Fruit fly (Drosophila melanogaster) whole organism, embryonic: ENCODE data around the gene CG42711.
A peak's percentile ranks its signal among the peaks of the same experiment; 100 is the strongest.

Experiments used
- B-H2 ChIP-seq: fragments of 200-800 bp; sonication (Bioruptor generic); optimal IDR thresholded peaks from 2 replicates; lab custom pipeline; 2018; ENCODE audit warnings: missing biosample characterization, mild to moderate bottlenecking, missing genetic modification characterization
- Bgb ChIP-seq: fragments of 200-800 bp; sonication (Bioruptor generic); IDR thresholded peaks from 2 replicates; pipeline ENCODE4 v1.3.6; 2022; ENCODE audit warnings: missing biosample characterization, missing genetic modification characterization; ENCODE audit not compliant: partially characterized antibody
- Blimp-1 ChIP-seq: fragments of 200-800 bp; sonication (Bioruptor generic); optimal IDR thresholded peaks from 3 replicates; lab custom pipeline; 2018; ENCODE audit warnings: missing biosample characterization, missing genetic modification characterization, mild to moderate bottlenecking, moderate library complexity, missing genetic modification reagents
- CG11093 ChIP-seq: fragments of 200-800 bp; sonication (Bioruptor generic); IDR thresholded peaks from 3 replicates; pipeline ENCODE4 v1.3.6; 2022; ENCODE audit warnings: missing biosample characterization, missing genetic modification characterization
- CG1233 ChIP-seq: fragments of 200-800 bp; sonication (Bioruptor generic); optimal IDR thresholded peaks from 4 replicates; lab custom pipeline; 2018; ENCODE audit warnings: missing biosample characterization, mild to moderate bottlenecking, missing genetic modification characterization
- CG1529 ChIP-seq: fragments of 200-800 bp; sonication (Bioruptor generic); optimal IDR thresholded peaks from 3 replicates; lab custom pipeline; 2018; ENCODE audit warnings: missing biosample characterization, missing genetic modification characterization
- CG16813 ChIP-seq: fragments of 200-800 bp; sonication (Bioruptor generic); IDR thresholded peaks from 3 replicates; pipeline ENCODE4 v1.3.6; 2022; ENCODE audit warnings: missing biosample characterization, missing genetic modification characterization; ENCODE audit not compliant: partially characterized antibody
- CG2199 ChIP-seq: fragments of 200-800 bp; sonication (Bioruptor generic); IDR thresholded peaks from 3 replicates; pipeline ENCODE4 v1.3.6; 2022; ENCODE audit warnings: missing biosample characterization, missing genetic modification characterization
- CG34376 ChIP-seq: fragments of 200-800 bp; sonication (Bioruptor generic); optimal IDR thresholded peaks from 2 replicates; lab custom pipeline; 2018; ENCODE audit warnings: missing biosample characterization, mild to moderate bottlenecking, missing genetic modification characterization
- CG7987 ChIP-seq: fragments of 200-800 bp; sonication (Bioruptor generic); optimal IDR thresholded peaks from 2 replicates; lab custom pipeline; 2018; ENCODE audit warnings: missing biosample characterization, mild to moderate bottlenecking, missing genetic modification characterization, moderate library complexity
- CG8388 ChIP-seq: fragments of 200-800 bp; sonication (Bioruptor generic); optimal IDR thresholded peaks from 2 replicates; lab custom pipeline; 2019; ENCODE audit warnings: missing biosample characterization, mild to moderate bottlenecking, missing genetic modification characterization, moderate library complexity
- CG8765 ChIP-seq: fragments of 200-800 bp; sonication (Bioruptor generic); IDR thresholded peaks from 2 replicates; pipeline ENCODE4 v1.3.6; 2022; ENCODE audit warnings: missing biosample characterization, missing genetic modification characterization
- CG9609 ChIP-seq: fragments of 200-800 bp; sonication (Bioruptor generic); optimal IDR thresholded peaks from 3 replicates; lab custom pipeline; 2016; ENCODE audit warnings: missing biosample characterization, missing genetic modification characterization
- CG9817 ChIP-seq: fragments of 200-800 bp; sonication (Bioruptor generic); optimal IDR thresholded peaks from 2 replicates; lab custom pipeline; 2018; ENCODE audit warnings: missing biosample characterization, mild to moderate bottlenecking, missing genetic modification characterization, moderate library complexity
- D19A ChIP-seq: fragments of 200-800 bp; optimal IDR thresholded peaks from 3 replicates; lab custom pipeline; 2019; ENCODE audit warnings: missing biosample characterization, mild to moderate bottlenecking, missing genetic modification characterization, moderate library complexity
- D19B ChIP-seq: fragments of 200-800 bp; sonication (Bioruptor generic); optimal IDR thresholded peaks from 2 replicates; lab custom pipeline; 2017; ENCODE audit warnings: missing biosample characterization, mild to moderate bottlenecking, missing genetic modification characterization
- Dip2 ChIP-seq: fragments of 200-800 bp; sonication (Bioruptor generic); IDR thresholded peaks from 2 replicates; pipeline ENCODE4 v1.3.6; 2022; ENCODE audit warnings: missing biosample characterization, missing genetic modification characterization
- Drgx ChIP-seq: fragments of 200-800 bp; sonication (Bioruptor generic); IDR thresholded peaks from 2 replicates; pipeline ENCODE4 v1.3.6; 2022; ENCODE audit warnings: missing biosample characterization, missing genetic modification characterization
- HLH54F ChIP-seq: fragments of 200-800 bp; sonication (Bioruptor generic); optimal IDR thresholded peaks from 3 replicates; lab custom pipeline; 2016; ENCODE audit warnings: missing biosample characterization, missing genetic modification characterization
- Lhr ChIP-seq: fragments of 200-800 bp; sonication (Bioruptor generic); optimal IDR thresholded peaks from 3 replicates; lab custom pipeline; 2017; ENCODE audit warnings: mild to moderate bottlenecking, missing biosample characterization, missing genetic modification reagents, missing genetic modification characterization
- ac ChIP-seq: fragments of 200-800 bp; sonication (Bioruptor generic); optimal IDR thresholded peaks from 3 replicates; lab custom pipeline; 2017; ENCODE audit warnings: missing biosample characterization, mild to moderate bottlenecking, missing genetic modification characterization
- cad ChIP-seq: fragments of >200 bp; optimal IDR thresholded peaks from 2 replicates; lab custom pipeline; 2017; ENCODE audit warnings: missing biosample characterization, missing genetic modification characterization
- mirr ChIP-seq: fragments of 200-800 bp; sonication (Bioruptor generic); optimal IDR thresholded peaks from 3 replicates; lab custom pipeline; 2018; ENCODE audit warnings: missing biosample characterization, mild to moderate bottlenecking, missing genetic modification characterization
- pho ChIP-seq: fragments of 200-800 bp; sonication (Bioruptor generic); optimal IDR thresholded peaks from 2 replicates; lab custom pipeline; 2016; ENCODE audit warnings: missing biosample characterization, missing genetic modification characterization
- pum ChIP-seq: fragments of 200-800 bp; sonication (Bioruptor generic); optimal IDR thresholded peaks from 2 replicates; lab custom pipeline; 2016; ENCODE audit warnings: missing biosample characterization, missing genetic modification characterization
- sens ChIP-seq: fragments of 200-800 bp; sonication (Bioruptor generic); peaks from one replicate; lab custom pipeline; 2016; ENCODE audit warnings: missing biosample characterization, missing genetic modification characterization
- sim ChIP-seq: fragments of 200-800 bp; sonication (Bioruptor generic); IDR thresholded peaks from 2 replicates; pipeline ENCODE4 v1.3.6; 2022; ENCODE audit warnings: missing biosample characterization, missing genetic modification characterization
- so ChIP-seq: fragments of 200-800 bp; sonication (Bioruptor generic); IDR thresholded peaks from 3 replicates; pipeline ENCODE4 v1.3.6; 2022; ENCODE audit warnings: missing biosample characterization, missing genetic modification characterization
- sob ChIP-seq: fragments of 200-800 bp; sonication (Bioruptor generic); IDR thresholded peaks from 2 replicates; pipeline ENCODE4 v1.3.6; 2022; ENCODE audit warnings: missing biosample characterization, missing genetic modification characterization
- tup ChIP-seq: fragments of 200-800 bp; sonication (Bioruptor generic); optimal IDR thresholded peaks from 2 replicates; lab custom pipeline; 2016; ENCODE audit warnings: missing biosample characterization, mild to moderate bottlenecking, missing genetic modification characterization, moderate library complexity
- wdn ChIP-seq: fragments of 200-800 bp; sonication (Bioruptor generic); IDR thresholded peaks from 2 replicates; pipeline ENCODE4 v1.3.6; 2022; ENCODE audit warnings: missing biosample characterization, missing genetic modification characterization

The CG42711 gene

DNA sequence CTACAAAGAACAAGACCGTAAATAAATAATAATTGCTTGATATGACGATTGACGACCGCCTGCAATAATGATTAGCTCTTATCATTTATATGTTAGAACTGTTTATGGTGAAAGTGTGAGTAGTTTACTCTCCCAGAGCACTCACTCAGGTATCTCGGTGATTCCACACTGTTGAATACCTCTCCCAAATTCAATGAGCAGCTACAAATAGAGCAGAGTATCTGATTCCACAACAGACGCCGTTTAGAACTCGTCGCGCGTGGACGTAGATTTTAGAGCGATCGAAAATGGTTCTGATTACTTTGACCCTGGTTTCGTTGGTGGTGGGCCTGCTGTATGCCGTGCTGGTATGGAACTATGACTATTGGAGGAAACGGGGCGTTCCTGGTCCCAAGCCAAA is 45.9 kb upstream of the CG42711 start, which contains the start of gene Cyp28a5 (continued):
- peak; percentile 12 for TF ChIP-seq mirr (GFP tag; lab: Kevin White, UChicago)
- no peak for TF ChIP-seq CG1529 (GFP tag; lab: Kevin White, UChicago)
- TF ChIP-seq sim (GFP tag; lab: Robert Waterston, UW) = no peak
- TF ChIP-seq CG1233 = no peak
- 0 out of 3 replicates have a peak, but pooled peaks have one; percentile 46 for TF ChIP-seq CG2199 (GFP tag; lab: Robert Waterston, UW)
- no peak for TF ChIP-seq CG11093 (GFP tag; lab: Robert Waterston, UW)
- TF ChIP-seq cad = no peak
- TF ChIP-seq CG8765 (GFP tag; lab: Robert Waterston, UW) = no peak
- TF ChIP-seq D19A (tag; lab: Kevin White, UChicago) = no peak
- TF ChIP-seq CG9817 = no peak
- no peak for TF ChIP-seq Lhr (GFP tag; lab: Kevin White, UChicago)
- TF ChIP-seq CG7987 (GFP tag; lab: Kevin White, UChicago) = no peak

DNA sequence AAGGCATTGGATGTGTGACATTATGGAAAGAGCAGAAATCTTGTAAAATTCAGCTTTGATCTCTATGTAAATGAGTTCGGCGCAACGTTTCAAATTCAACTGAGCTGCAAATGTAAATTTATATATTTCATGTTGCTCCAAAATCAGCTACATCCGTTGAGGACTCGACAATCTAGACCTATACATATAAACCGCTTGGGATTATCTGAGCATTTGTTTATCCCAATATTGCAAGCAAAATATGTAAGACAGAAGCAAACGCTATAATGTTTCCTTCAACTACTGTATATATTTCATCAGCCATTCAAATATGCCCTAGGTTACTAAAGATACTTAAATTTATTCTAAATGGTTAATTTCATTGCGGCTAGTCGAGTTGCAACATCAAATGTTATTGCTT is 45.5 kb upstream of the CG42711 start, which contains the start of gene NimC1:
Gene NimC1 (minus strand): TSS at position 101 of the 400 bp plus-strand sequence.
- TF ChIP-seq sens (GFP tag; lab: Kevin White, UChicago) (peak; percentile 50), HLH54F (GFP tag; lab: Kevin White, UChicago) (no peak), B-H2 (GFP tag; lab: Kevin White, UChicago) (no peak)

DNA sequence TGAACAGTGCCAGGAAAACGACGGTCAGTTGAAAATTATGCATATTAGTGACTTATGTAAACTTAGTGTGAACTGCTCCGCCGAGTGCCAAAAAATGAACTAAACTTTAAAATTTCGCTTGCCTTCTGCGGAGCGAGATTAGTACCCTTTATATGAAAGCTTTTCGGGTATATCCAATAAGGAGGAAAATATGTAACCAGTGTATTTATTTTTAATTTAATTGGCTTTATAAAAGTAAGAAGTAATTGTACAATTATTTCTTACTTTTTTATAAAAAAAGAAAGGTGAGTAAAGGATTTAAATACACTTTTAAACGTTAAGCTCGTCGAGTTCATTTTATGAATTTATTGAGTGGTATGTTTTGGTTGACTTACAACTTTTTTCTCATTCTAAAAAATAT is 41.7 kb upstream of the CG42711 start, which contains the start of gene He:
Gene He (minus strand): TSS at position 101 of the 400 bp plus-strand sequence.
- TF ChIP-seq pho (GFP tag; lab: Kevin White, UChicago) (no peak), pum (GFP tag; lab: Kevin White, UChicago) (no peak), Bgb (GFP tag; lab: Robert Waterston, UW) (no peak), sob (no peak), CG8388 (GFP tag; lab: Kevin White, UChicago) (no peak), CG9609 (GFP tag; lab: Kevin White, UChicago) (no peak)

DNA sequence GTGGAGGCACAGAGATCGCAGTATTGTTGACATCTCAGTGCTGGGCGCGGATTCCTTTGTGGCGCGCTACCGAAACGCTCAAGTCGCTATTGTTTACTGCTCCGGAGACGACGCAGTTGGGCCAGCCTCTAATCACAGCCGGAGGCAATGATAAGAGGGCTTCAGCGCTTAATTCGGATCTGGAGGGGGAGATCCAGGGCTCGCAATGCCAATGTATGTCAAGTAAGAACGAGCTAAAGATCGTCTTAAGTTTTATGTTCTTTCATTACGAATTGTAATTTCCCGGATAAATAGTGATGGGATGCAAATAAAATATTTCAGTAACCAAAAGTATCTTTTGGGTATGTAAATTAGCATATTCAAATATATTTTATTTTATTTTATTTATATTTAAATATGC is 38.7 kb upstream of the CG42711 start, which contains the start of the genes NimB4 and NimB5:
Gene NimB4 (minus strand): TSS at position 101 of the 400 bp plus-strand sequence.
Gene NimB5 (plus strand): TSS at position 302 of the 400 bp plus-strand sequence.
- no peak for TF ChIP-seq so
- TF ChIP-seq CG16813 (GFP tag; lab: Robert Waterston, UW) = peak; percentile 31; the same call in 1 of the 3 replicates
- peak; percentile 76 for TF ChIP-seq D19B (GFP tag; lab: Kevin White, UChicago)
- peak; percentile 37 for TF ChIP-seq CG34376 (GFP tag; lab: Kevin White, UChicago)
- TF ChIP-seq wdn (GFP tag; lab: Robert Waterston, UW) = no peak
- TF ChIP-seq ac = no peak

DNA sequence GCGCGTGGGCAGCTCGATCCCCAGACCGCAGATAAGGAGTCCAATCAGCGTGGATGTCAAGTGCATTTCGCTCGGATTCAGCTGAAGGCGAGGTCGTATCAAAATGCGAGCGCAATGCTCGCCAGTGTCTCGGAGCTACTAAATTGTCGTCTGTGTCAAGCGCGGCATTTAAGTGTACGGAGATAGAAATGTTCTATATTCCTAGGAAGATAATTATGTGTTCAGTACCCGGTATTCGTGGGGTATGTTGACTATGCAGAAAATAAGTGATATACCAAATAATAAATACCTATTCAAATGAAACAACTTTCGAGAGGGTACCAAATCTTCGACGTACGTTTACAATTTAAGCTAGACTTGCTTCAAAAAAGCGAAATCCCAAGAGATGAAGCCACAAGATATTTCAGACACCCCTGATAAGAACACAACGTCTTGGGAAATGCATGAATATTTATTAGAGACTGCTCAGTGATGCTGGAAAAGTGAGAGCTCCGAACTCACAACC is 36.7 kb upstream of the CG42711 start, which contains the start of gene NimB3:
Gene NimB3 (minus strand): TSS at position 140 of the 505 bp plus-strand sequence.
- TF ChIP-seq D19A (tag; lab: Kevin White, UChicago) = peak; percentile 24
- peak; percentile 51 for TF ChIP-seq D19B (GFP tag; lab: Kevin White, UChicago)
- no peak for TF ChIP-seq Dip2
- TF ChIP-seq Drgx = 0 out of 2 replicates have a peak, but pooled peaks have one; percentile 14
- TF ChIP-seq tup = no peak
- TF ChIP-seq Blimp-1 (GFP tag; lab: Kevin White, UChicago) = peak; percentile 15
